Worm (Caenorhabditis elegans): ENCODE data around the gene clc-27.

Gene clc-27

DNA sequence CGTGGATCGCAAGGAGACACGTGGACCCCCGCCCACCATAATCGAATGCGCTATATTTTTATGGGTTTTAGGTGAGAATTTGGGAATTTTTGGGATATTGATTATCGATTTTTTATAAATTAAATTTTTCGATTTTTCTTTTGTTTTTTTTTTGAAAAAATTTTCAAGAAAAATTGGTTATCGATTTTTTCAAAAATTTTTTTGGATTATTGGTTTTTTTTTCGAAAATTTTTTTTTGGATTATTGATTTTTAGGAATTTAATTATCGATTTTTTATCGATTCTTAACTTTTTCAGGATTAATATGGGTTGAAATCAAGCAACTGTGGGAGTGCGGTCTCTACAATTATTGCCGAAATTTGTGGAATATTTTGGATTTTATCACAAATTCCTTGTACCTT is 11.6 kb upstream of the clc-27 start:
- peak; percentile 75 for TF ChIP-seq T22C8.4 (GFP tag; IDR thresholded peaks at IDR 0.05)
- TF ChIP-seq ztf-29 (GFP tag; IDR thresholded peaks at IDR 0.05) = no peak

ce11 chrIII:998855-999254 is 9.3 kb upstream of the clc-27 start:
- TF ChIP-seq klf-2 (GFP tag; conservative IDR thresholded peaks at IDR 0.05) (no peak), T22C8.4 (GFP tag; IDR thresholded peaks at IDR 0.05) (peak; percentile 60)

DNA sequence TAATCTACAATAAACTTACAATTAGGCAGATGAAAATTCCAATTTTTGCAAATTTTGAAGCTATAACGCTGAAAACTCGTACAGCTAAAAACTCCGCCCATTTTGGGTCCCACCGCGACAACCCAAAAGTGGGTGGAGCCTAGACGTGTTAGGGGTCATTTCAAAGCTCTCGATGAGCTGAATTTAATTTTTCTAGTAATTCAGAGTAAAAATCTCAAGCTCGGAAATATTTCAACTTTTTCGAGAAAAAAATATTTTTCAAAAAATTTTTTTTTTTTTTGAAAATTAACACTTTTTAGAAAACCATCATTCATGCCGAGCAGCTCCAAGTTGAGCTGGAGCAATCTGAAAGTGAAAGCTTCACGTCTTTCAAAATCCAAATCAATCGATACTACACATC is 6.9 kb upstream of the clc-27 start, which contains the start of gene R06B10.7:
R06B10.7 (minus strand) TSS at position 101 of the 400 bp plus-strand sequence.
- TF ChIP-seq T22C8.4 (GFP tag; IDR thresholded peaks at IDR 0.05) (no peak), ztf-23 (GFP tag; IDR thresholded peaks at IDR 0.05) (no peak), cog-1 (tag; optimal IDR thresholded peaks at IDR 0.05) (no peak), klf-2 (GFP tag; conservative IDR thresholded peaks at IDR 0.05) (no peak), tab-1 (GFP tag; IDR thresholded peaks at IDR 0.05) (no peak), med-1 (GFP tag; optimal IDR thresholded peaks at IDR 0.05; ENCODE audit: insufficient read depth) (no peak), flt-1 (GFP tag; IDR thresholded peaks at IDR 0.05) (no peak), ref-1 (GFP tag; conservative IDR thresholded peaks at IDR 0.05) (no peak), ztf-29 (GFP tag; IDR thresholded peaks at IDR 0.05) (no peak)

DNA sequence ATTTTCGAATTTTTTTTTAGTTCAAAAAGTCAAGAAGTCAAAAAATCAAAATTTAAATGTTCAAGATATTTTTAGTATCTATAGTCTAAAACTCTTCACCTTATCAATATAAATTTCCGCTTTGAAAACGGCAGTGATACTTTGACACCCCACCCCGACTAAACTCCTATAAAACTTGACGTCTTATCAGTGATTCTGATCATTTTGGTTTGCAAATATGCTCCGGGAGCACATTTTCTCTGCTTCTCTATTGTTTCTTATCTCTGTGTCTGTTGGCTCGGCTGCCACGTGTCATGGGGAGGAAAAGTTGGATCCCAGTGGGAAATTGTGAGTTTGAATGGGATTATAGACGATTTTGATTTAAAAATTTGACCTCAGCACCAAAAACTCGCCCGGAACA is 5.7 kb upstream of the clc-27 start, which contains the start of gene clec-150:
clec-150 (plus strand) TSS at position 198 of the 400 bp plus-strand sequence.
- TF ChIP-seq ztf-29 (GFP tag; IDR thresholded peaks at IDR 0.05) = no peak

DNA sequence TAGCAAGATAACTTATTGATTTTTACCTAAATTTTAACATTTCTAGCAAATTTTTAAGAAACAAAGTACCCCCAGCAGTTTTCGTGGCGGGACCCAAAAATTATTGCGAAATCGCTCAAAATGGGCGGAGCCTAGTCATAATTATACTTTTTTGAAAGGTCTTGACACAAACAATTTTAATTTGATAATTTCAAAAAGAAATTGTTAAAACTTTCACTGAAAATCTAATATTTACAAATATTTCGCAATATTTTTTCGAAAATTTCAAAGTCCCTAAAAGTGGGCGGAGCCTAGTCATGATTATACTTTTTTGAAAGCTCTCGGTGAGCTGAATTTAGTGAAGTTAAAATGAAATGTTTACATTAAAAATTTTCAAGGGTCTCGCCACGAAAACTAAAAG is 3.7 kb upstream of the clc-27 start:
- TF ChIP-seq T22C8.4 (GFP tag; IDR thresholded peaks at IDR 0.05) = no peak
- TF ChIP-seq med-1 (GFP tag; optimal IDR thresholded peaks at IDR 0.05; ENCODE audit: insufficient read depth) = no peak
- no peak for TF ChIP-seq flt-1 (GFP tag; IDR thresholded peaks at IDR 0.05)
- no peak for TF ChIP-seq klf-2 (GFP tag; conservative IDR thresholded peaks at IDR 0.05)
- TF ChIP-seq ztf-29 (GFP tag; IDR thresholded peaks at IDR 0.05) = no peak
- TF ChIP-seq cog-1 (tag; optimal IDR thresholded peaks at IDR 0.05) = no peak
- TF ChIP-seq tab-1 (GFP tag; IDR thresholded peaks at IDR 0.05) = no peak
- TF ChIP-seq ztf-23 (GFP tag; IDR thresholded peaks at IDR 0.05) = no peak
- no peak for TF ChIP-seq ref-1 (GFP tag; conservative IDR thresholded peaks at IDR 0.05)

ce11 chrIII:1007143-1007905 is 867 bp upstream of the clc-27 start:
- no peak for TF ChIP-seq tab-1 (GFP tag; IDR thresholded peaks at IDR 0.05)
- no peak for TF ChIP-seq ztf-23 (GFP tag; IDR thresholded peaks at IDR 0.05)
- no peak for TF ChIP-seq ref-1 (GFP tag; conservative IDR thresholded peaks at IDR 0.05)
- no peak for TF ChIP-seq T22C8.4 (GFP tag; IDR thresholded peaks at IDR 0.05)
- TF ChIP-seq cog-1 (tag; optimal IDR thresholded peaks at IDR 0.05) = no peak
- no peak for TF ChIP-seq flt-1 (GFP tag; IDR thresholded peaks at IDR 0.05)

DNA sequence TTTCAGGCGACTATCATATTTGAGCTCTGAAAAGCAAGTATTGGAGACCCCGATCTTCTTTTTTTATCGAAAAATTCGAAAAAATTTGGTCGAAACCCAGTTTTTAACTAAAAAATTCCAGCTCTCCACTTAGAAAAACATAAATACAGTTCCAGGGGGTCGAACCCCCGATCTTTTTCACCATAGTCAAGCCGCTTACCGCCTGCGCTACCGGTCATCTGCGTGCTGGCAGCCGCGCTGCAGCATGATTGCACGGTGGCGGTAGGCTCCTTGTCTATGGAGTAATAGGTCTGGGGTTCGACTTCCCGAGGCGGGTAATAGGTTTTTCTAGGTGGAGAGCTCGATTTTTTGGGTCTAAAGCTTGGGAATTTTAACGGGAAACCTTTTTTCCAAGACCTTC is 1.6 kb downstream of the clc-27 start, which contains the start of gene clc-24:
clc-24 (plus strand) TSS at position 263 of the 400 bp plus-strand sequence.
- no peak for TF ChIP-seq klf-2 (GFP tag; conservative IDR thresholded peaks at IDR 0.05)
- no peak for TF ChIP-seq ztf-29 (GFP tag; IDR thresholded peaks at IDR 0.05)
- TF ChIP-seq cog-1 (tag; optimal IDR thresholded peaks at IDR 0.05) = no peak
- TF ChIP-seq ref-1 (GFP tag; conservative IDR thresholded peaks at IDR 0.05) = no peak
- no peak for TF ChIP-seq tab-1 (GFP tag; IDR thresholded peaks at IDR 0.05)
- TF ChIP-seq med-1 (GFP tag; optimal IDR thresholded peaks at IDR 0.05; ENCODE audit: insufficient read depth) = no peak
- TF ChIP-seq flt-1 (GFP tag; IDR thresholded peaks at IDR 0.05) = no peak
- TF ChIP-seq ztf-23 (GFP tag; IDR thresholded peaks at IDR 0.05) = no peak

- TF ChIP-seq cog-1 (tag; optimal IDR thresholded peaks at IDR 0.05) (no peak), tab-1 (GFP tag; IDR thresholded peaks at IDR 0.05) (no peak), ztf-23 (GFP tag; IDR thresholded peaks at IDR 0.05) (no peak), ref-1 (GFP tag; conservative IDR thresholded peaks at IDR 0.05) (no peak), T22C8.4 (GFP tag; IDR thresholded peaks at IDR 0.05) (no peak), ztf-29 (GFP tag; IDR thresholded peaks at IDR 0.05) (no peak), klf-2 (GFP tag; conservative IDR thresholded peaks at IDR 0.05) (no peak), med-1 (GFP tag; optimal IDR thresholded peaks at IDR 0.05; ENCODE audit: insufficient read depth) (no peak), flt-1 (GFP tag; IDR thresholded peaks at IDR 0.05) (no peak)
These were observed 7.9 kb downstream of the clc-27 start, which contains the start of gene Y34F4.3 for ce11 chrIII:1016080-1016479. TSS of gene Y34F4.3 (minus strand) at chrIII:1016180.

DNA sequence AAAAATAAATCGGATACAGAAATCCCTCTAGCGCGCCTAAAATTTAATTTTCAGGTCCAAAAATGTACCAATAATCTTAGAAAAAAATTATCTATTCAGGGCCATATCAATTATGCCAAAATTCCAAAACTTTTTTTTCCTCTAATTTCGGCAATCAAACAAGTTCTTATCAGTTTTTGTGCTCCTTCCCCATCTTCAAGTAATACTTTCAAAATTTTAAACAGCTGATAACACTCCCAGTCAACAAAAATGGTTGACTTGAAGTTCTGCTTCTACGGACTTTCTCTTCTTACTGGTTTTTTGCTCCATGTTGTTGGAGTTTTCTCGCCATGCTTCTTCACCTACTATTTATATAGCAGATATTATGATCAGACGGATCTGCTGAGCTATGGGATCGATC is 12.5 kb downstream of the clc-27 start, which contains the start of gene clc-23:
clc-23 (plus strand) TSS at position 223 of the 400 bp plus-strand sequence.
- TF ChIP-seq ztf-29 (GFP tag; IDR thresholded peaks at IDR 0.05) (no peak), cog-1 (tag; optimal IDR thresholded peaks at IDR 0.05) (no peak), T22C8.4 (GFP tag; IDR thresholded peaks at IDR 0.05) (no peak), tab-1 (GFP tag; IDR thresholded peaks at IDR 0.05) (no peak), ztf-23 (GFP tag; IDR thresholded peaks at IDR 0.05) (no peak), flt-1 (GFP tag; IDR thresholded peaks at IDR 0.05) (no peak), klf-2 (GFP tag; conservative IDR thresholded peaks at IDR 0.05) (no peak), med-1 (GFP tag; optimal IDR thresholded peaks at IDR 0.05; ENCODE audit: insufficient read depth) (no peak), ref-1 (GFP tag; conservative IDR thresholded peaks at IDR 0.05) (no peak)

- TF ChIP-seq klf-2 (GFP tag; conservative IDR thresholded peaks at IDR 0.05) = no peak
- no peak for TF ChIP-seq med-1 (GFP tag; optimal IDR thresholded peaks at IDR 0.05; ENCODE audit: insufficient read depth)
- no peak for TF ChIP-seq tab-1 (GFP tag; IDR thresholded peaks at IDR 0.05)
- no peak for TF ChIP-seq ztf-23 (GFP tag; IDR thresholded peaks at IDR 0.05)
- TF ChIP-seq flt-1 (GFP tag; IDR thresholded peaks at IDR 0.05) = no peak
These were observed 18.1 kb downstream of the clc-27 start, which contains the start of gene clc-25 for ce11 chrIII:1026261-1026660. TSS of gene clc-25 (minus strand) at chrIII:1026361.

All from whole organism, midembryonic.